Worm (Caenorhabditis elegans): ENCODE data around the gene DH11.5.

- TF ChIP-seq hmg-4 (GFP tag; optimal IDR thresholded peaks at IDR 0.05), result no peak
- TF ChIP-seq ama-1 (optimal IDR thresholded peaks at IDR 0.05), result no peak
- TF ChIP-seq sea-1 (GFP tag; conservative IDR thresholded peaks at IDR 0.05), result no peak
- TF ChIP-seq ets-7 (tag; optimal IDR thresholded peaks at IDR 0.05), result no peak
- TF ChIP-seq flt-1 (GFP tag; IDR thresholded peaks at IDR 0.05), result no peak
- no peak for TF ChIP-seq aly-1 (tag; optimal IDR thresholded peaks at IDR 0.05)
These were observed 40.4 kb downstream of the DH11.5 start for ce11 chrII:8016761-8017160.

Data from whole organism, early embryonic.